Fruit fly (Drosophila melanogaster) whole organism, embryonic: ENCODE data around the gene CG3251.

Source experiments
- CG6683 ChIP-seq: fragments of 200-800 bp; sonication (Bioruptor generic); optimal IDR thresholded peaks from 2 replicates; lab custom pipeline; 2017; ENCODE audit warnings: missing biosample characterization, mild to moderate bottlenecking, missing genetic modification characterization, missing genetic modification reagents
- Hr51 ChIP-seq, 2 experiments: fragments of 200-800 bp; sonication (Bioruptor generic); optimal IDR thresholded peaks; 2 replicates in 1 of 2; 3 replicates in 1 of 2; lab custom pipeline; 2016 to 2018; ENCODE audit warnings: missing biosample characterization in 2 of 2, missing genetic modification characterization in 2 of 2, mild to moderate bottlenecking in 1 of 2, moderate library complexity in 1 of 2
- gcm2 ChIP-seq: fragments of 200-800 bp; sonication (Bioruptor generic); optimal IDR thresholded peaks from 2 replicates; lab custom pipeline; 2016; ENCODE audit warnings: missing biosample characterization, missing genetic modification characterization

- TF ChIP-seq CG6683 (GFP tag; lab: Kevin White, UChicago) (no peak), gcm2 (GFP tag; lab: Kevin White, UChicago) (no peak), Hr51 (GFP tag; optimal IDR thresholded peaks at IDR 0.05; lab: Kevin White, UChicago) (no peak)
Measured at dm6 chr2L:4640996-4641395, 49.5 kb downstream of the CG3251 start, which contains the start of gene BG642163.
